Fruit fly (Drosophila melanogaster) whole organism, embryonic: ENCODE data around the gene shams.

Experiments used
- Bgb ChIP-seq: fragments of 200-800 bp; sonication (Bioruptor generic); IDR thresholded peaks from 2 replicates; pipeline ENCODE4 v1.3.6; 2022; ENCODE audit warnings: missing biosample characterization, missing genetic modification characterization; ENCODE audit not compliant: partially characterized antibody
- CG10431 ChIP-seq: fragments of 200-800 bp; sonication (Bioruptor generic); optimal IDR thresholded peaks from 3 replicates; lab custom pipeline; 2018; ENCODE audit warnings: missing biosample characterization, mild to moderate bottlenecking, missing genetic modification characterization
- CG10959 ChIP-seq: fragments of 200-800 bp; sonication (Bioruptor generic); IDR thresholded peaks from 2 replicates; pipeline ENCODE4 v1.3.6; 2022; ENCODE audit warnings: missing biosample characterization, missing genetic modification characterization
- CG11398 ChIP-seq: fragments of 200-800 bp; sonication (Bioruptor generic); optimal IDR thresholded peaks from 2 replicates; lab custom pipeline; 2016; ENCODE audit warnings: missing biosample characterization, missing genetic modification characterization
- CG14014 ChIP-seq: fragments of 200-800 bp; sonication (Bioruptor generic); IDR thresholded peaks from 2 replicates; pipeline ENCODE4 v1.3.6; 2022; ENCODE audit warnings: missing biosample characterization, missing genetic modification characterization
- CG14441 ChIP-seq: fragments of 200-800 bp; sonication (Bioruptor generic); IDR thresholded peaks from 2 replicates; pipeline ENCODE4 v1.3.6; 2022; ENCODE audit warnings: missing biosample characterization, missing genetic modification characterization
- CG14667 ChIP-seq: fragments of 200-800 bp; sonication (Bioruptor generic); IDR thresholded peaks from 2 replicates; pipeline ENCODE4 v1.3.6; 2022; ENCODE audit warnings: missing biosample characterization, missing genetic modification characterization
- CG15601 ChIP-seq: fragments of 200-800 bp; sonication (Bioruptor generic); optimal IDR thresholded peaks from 3 replicates; lab custom pipeline; 2019; ENCODE audit warnings: missing biosample characterization, mild to moderate bottlenecking, missing genetic modification characterization, moderate library complexity
- CG18011 ChIP-seq: fragments of 200-800 bp; sonication (Bioruptor generic); optimal IDR thresholded peaks from 2 replicates; lab custom pipeline; 2017; ENCODE audit warnings: missing biosample characterization, missing genetic modification characterization, mild to moderate bottlenecking, moderate library complexity, missing genotype
- CG18619 ChIP-seq: fragments of 200-800 bp; sonication (Bioruptor generic); optimal IDR thresholded peaks from 3 replicates; lab custom pipeline; 2017; ENCODE audit warnings: missing biosample characterization, mild to moderate bottlenecking, missing genetic modification characterization
- CG2120 ChIP-seq: fragments of 200-800 bp; sonication (Bioruptor generic); optimal IDR thresholded peaks from 3 replicates; lab custom pipeline; 2016; ENCODE audit warnings: missing biosample characterization, missing genetic modification characterization
- CG2678 ChIP-seq: fragments of 200-800 bp; sonication (Bioruptor generic); optimal IDR thresholded peaks from 3 replicates; lab custom pipeline; 2019; ENCODE audit warnings: missing biosample characterization, mild to moderate bottlenecking, missing genetic modification characterization, moderate library complexity
- CG2875 ChIP-seq: fragments of 200-800 bp; sonication (Bioruptor generic); optimal IDR thresholded peaks from 2 replicates; lab custom pipeline; 2017; ENCODE audit warnings: missing biosample characterization, mild to moderate bottlenecking, missing genetic modification characterization, missing genetic modification reagents
- CG32772 ChIP-seq: fragments of 200-800 bp; sonication (Bioruptor generic); IDR thresholded peaks from 2 replicates; pipeline ENCODE4 v1.3.6; 2022; ENCODE audit warnings: missing biosample characterization, missing genetic modification characterization
- CG3726 ChIP-seq: fragments of 200-800 bp; sonication (Bioruptor generic); IDR thresholded peaks from 3 replicates; pipeline ENCODE4, ENCODE4 v1.3.6; 2022; ENCODE audit warnings: missing biosample characterization, missing genetic modification characterization
- CG4328 ChIP-seq: fragments of 200-800 bp; sonication (Bioruptor generic); optimal IDR thresholded peaks from 3 replicates; lab custom pipeline; 2017; ENCODE audit warnings: missing biosample characterization, missing genetic modification reagents, missing genetic modification characterization
- CG8359 ChIP-seq: fragments of 200-800 bp; sonication (Bioruptor generic); optimal IDR thresholded peaks from 2 replicates; lab custom pipeline; 2017; ENCODE audit warnings: missing biosample characterization, mild to moderate bottlenecking, missing genetic modification characterization, borderline replicate concordance
- CG8388 ChIP-seq: fragments of 200-800 bp; sonication (Bioruptor generic); optimal IDR thresholded peaks from 2 replicates; lab custom pipeline; 2019; ENCODE audit warnings: missing biosample characterization, mild to moderate bottlenecking, missing genetic modification characterization, moderate library complexity
- CG8924 ChIP-seq: fragments of 200-800 bp; optimal IDR thresholded peaks from 3 replicates; lab custom pipeline; 2019; ENCODE audit warnings: missing biosample characterization, mild to moderate bottlenecking, missing genetic modification characterization, moderate library complexity
- CG8944 ChIP-seq: fragments of 200-800 bp; sonication (Bioruptor generic); optimal IDR thresholded peaks from 3 replicates; lab custom pipeline; 2016; ENCODE audit warnings: missing biosample characterization, missing genetic modification characterization
- CG9437 ChIP-seq: fragments of 200-800 bp; sonication (Bioruptor generic); optimal IDR thresholded peaks from 2 replicates; lab custom pipeline; 2018; ENCODE audit warnings: missing biosample characterization, mild to moderate bottlenecking, missing genetic modification characterization
- Dbx ChIP-seq: fragments of 200-800 bp; sonication (Bioruptor generic); IDR thresholded peaks from 3 replicates; pipeline ENCODE4 v1.3.6; 2022; ENCODE audit warnings: missing biosample characterization, missing genetic modification characterization
- E2f1 ChIP-seq: fragments of 200-800 bp; sonication (Bioruptor generic); IDR thresholded peaks from 2 replicates; pipeline ENCODE4 v1.3.6; 2022; ENCODE audit warnings: missing biosample characterization, missing genetic modification characterization
- Fer1 ChIP-seq: fragments of 200-800 bp; sonication (Bioruptor generic); optimal IDR thresholded peaks from 2 replicates; lab custom pipeline; 2017; ENCODE audit warnings: missing biosample characterization, mild to moderate bottlenecking, missing genetic modification characterization
- Hr51 ChIP-seq, 2 experiments: fragments of 200-800 bp; sonication (Bioruptor generic); optimal IDR thresholded peaks; 2 replicates in 1 of 2; 3 replicates in 1 of 2; lab custom pipeline; 2016 to 2018; ENCODE audit warnings: missing biosample characterization in 2 of 2, missing genetic modification characterization in 2 of 2, mild to moderate bottlenecking in 1 of 2, moderate library complexity in 1 of 2
- Meics ChIP-seq: fragments of 200-800 bp; sonication (Bioruptor generic); optimal IDR thresholded peaks from 2 replicates; lab custom pipeline; 2017; ENCODE audit warnings: missing biosample characterization, mild to moderate bottlenecking, missing genetic modification characterization
- Oaz ChIP-seq: fragments of 200-800 bp; sonication (Bioruptor generic); IDR thresholded peaks from 2 replicates; pipeline ENCODE4 v1.3.6; 2022; ENCODE audit warnings: missing biosample characterization, missing genetic modification characterization
- Oli ChIP-seq: fragments of 200-800 bp; sonication (Bioruptor generic); optimal IDR thresholded peaks from 2 replicates; lab custom pipeline; 2018; ENCODE audit warnings: missing biosample characterization, mild to moderate bottlenecking, missing genetic modification characterization, moderate library complexity
- Sry-δ ChIP-seq: fragments of 200-800 bp; sonication (Bioruptor generic); optimal IDR thresholded peaks from 2 replicates; lab custom pipeline; 2016; ENCODE audit warnings: missing biosample characterization, missing genetic modification characterization
- Xbp1 ChIP-seq: fragments of 200-800 bp; sonication (Bioruptor generic); optimal IDR thresholded peaks from 3 replicates; lab custom pipeline; 2016; ENCODE audit warnings: missing biosample characterization, mild to moderate bottlenecking, missing genetic modification characterization
- Xrp1 ChIP-seq: fragments of 200-800 bp; sonication (Bioruptor generic); IDR thresholded peaks from 2 replicates; pipeline ENCODE4 v1.3.6; 2022; ENCODE audit warnings: missing biosample characterization, missing genetic modification characterization
- al ChIP-seq: fragments of 200-800 bp; sonication (Bioruptor generic); IDR thresholded peaks from 2 replicates; pipeline ENCODE4 v1.3.6; 2022; ENCODE audit warnings: missing biosample characterization, missing genetic modification characterization
- amos ChIP-seq: fragments of 200-800 bp; sonication (Bioruptor generic); IDR thresholded peaks from 2 replicates; pipeline ENCODE4 v1.3.6; 2022; ENCODE audit warnings: missing biosample characterization, missing genetic modification characterization; ENCODE audit not compliant: partially characterized antibody
- ci ChIP-seq: fragments of 200-800 bp; sonication (Bioruptor generic); IDR thresholded peaks from 3 replicates; pipeline ENCODE4 v1.3.6; 2022; ENCODE audit warnings: missing biosample characterization, missing genetic modification characterization
- crol ChIP-seq: fragments of 200-800 bp; sonication (Bioruptor generic); IDR thresholded peaks from 2 replicates; pipeline ENCODE4 v1.3.6; 2022; ENCODE audit warnings: missing biosample characterization, missing genetic modification characterization
- emc ChIP-seq: fragments of 200-800 bp; sonication (Bioruptor generic); optimal IDR thresholded peaks from 2 replicates; lab custom pipeline; 2016; ENCODE audit warnings: missing biosample characterization, missing genetic modification characterization
- exex ChIP-seq: fragments of 200-800 bp; sonication (Bioruptor generic); optimal IDR thresholded peaks from 4 replicates; lab custom pipeline; 2018; ENCODE audit warnings: missing biosample characterization, mild to moderate bottlenecking, missing genetic modification characterization, moderate library complexity
- fd102C ChIP-seq: fragments of 200-800 bp; sonication (Bioruptor generic); optimal IDR thresholded peaks from 2 replicates; lab custom pipeline; 2018; ENCODE audit warnings: missing biosample characterization, mild to moderate bottlenecking, missing genetic modification characterization, moderate library complexity
- fu2 ChIP-seq: fragments of 200-800 bp; sonication (Bioruptor generic); optimal IDR thresholded peaks from 2 replicates; lab custom pipeline; 2016; ENCODE audit warnings: missing biosample characterization, missing genetic modification characterization
- gcm ChIP-seq: fragments of 200-800 bp; sonication (Bioruptor generic); optimal IDR thresholded peaks from 2 replicates; lab custom pipeline; 2019; ENCODE audit warnings: missing biosample characterization, mild to moderate bottlenecking, missing genetic modification characterization, moderate library complexity
- ham ChIP-seq: fragments of 200-800 bp; sonication (Bioruptor generic); IDR thresholded peaks from 2 replicates; pipeline ENCODE4 v1.3.6; 2022; ENCODE audit warnings: missing biosample characterization, missing genetic modification characterization
- lilli ChIP-seq: fragments of 200-800 bp; sonication (Bioruptor generic); optimal IDR thresholded peaks from 3 replicates; lab custom pipeline; 2016; ENCODE audit warnings: missing biosample characterization, missing genetic modification characterization
- lola ChIP-seq, 3 experiments: fragments of >200 bp in 2 of 3; fragments of 200-800 bp in 1 of 3; sonication (Bioruptor generic) in 1 of 3; optimal IDR thresholded peaks; 2 replicates each; lab custom pipeline; 2017 to 2019; ENCODE audit warnings: missing biosample characterization in 3 of 3, missing genetic modification characterization in 3 of 3, mild to moderate bottlenecking in 1 of 3, moderate library complexity in 1 of 3
- mirr ChIP-seq: fragments of 200-800 bp; sonication (Bioruptor generic); optimal IDR thresholded peaks from 3 replicates; lab custom pipeline; 2018; ENCODE audit warnings: missing biosample characterization, mild to moderate bottlenecking, missing genetic modification characterization
- phol ChIP-seq: fragments of 200-800 bp; sonication (Bioruptor generic); optimal IDR thresholded peaks from 3 replicates; lab custom pipeline; 2018; ENCODE audit warnings: missing biosample characterization, mild to moderate bottlenecking, missing genetic modification characterization, moderate library complexity
- slou ChIP-seq: fragments of 200-800 bp; sonication (Bioruptor generic); optimal IDR thresholded peaks from 3 replicates; lab custom pipeline; 2016; ENCODE audit warnings: missing biosample characterization, missing genetic modification characterization
- sna ChIP-seq: fragments of 200-800 bp; sonication (Bioruptor generic); IDR thresholded peaks from 2 replicates; pipeline ENCODE4 v1.3.6; 2022; ENCODE audit warnings: missing biosample characterization, missing genetic modification characterization; ENCODE audit not compliant: partially characterized antibody
- tin ChIP-seq: fragments of 200-800 bp; sonication (Bioruptor generic); optimal IDR thresholded peaks from 3 replicates; lab custom pipeline; 2016; ENCODE audit warnings: missing biosample characterization, missing genetic modification characterization

Gene shams

DNA sequence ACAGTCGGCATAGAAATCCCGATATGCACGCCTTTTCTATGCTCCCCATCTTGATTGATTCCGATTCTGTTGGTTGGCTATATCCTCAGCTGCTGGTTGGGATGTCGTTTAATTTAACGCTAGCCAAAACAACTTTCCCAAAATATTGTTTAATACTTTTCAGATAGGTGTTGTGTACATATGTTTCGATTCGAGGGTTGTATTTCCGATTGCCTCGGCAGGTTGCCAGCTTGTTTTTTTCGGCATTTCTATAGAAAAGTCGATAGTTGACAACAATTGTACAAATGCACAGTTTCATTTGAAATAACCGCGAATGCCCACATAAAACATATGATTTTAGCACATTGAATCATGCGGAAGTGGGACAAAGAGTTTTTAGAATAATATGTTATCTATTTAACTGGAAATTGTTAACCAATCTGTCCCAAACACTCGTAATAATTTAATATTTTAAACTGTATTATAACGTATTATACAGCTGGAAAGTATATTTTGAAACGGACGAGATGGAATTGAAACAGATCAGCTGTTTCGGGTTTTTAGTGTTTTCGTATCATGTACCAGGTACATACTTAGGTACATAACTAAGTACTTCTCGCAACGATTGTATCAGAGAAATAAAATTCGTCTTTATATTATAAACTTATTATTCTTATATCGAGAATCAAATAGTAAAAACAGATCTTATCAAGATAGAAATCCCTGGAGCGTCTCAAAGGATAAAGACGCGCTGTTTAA is 19.8 kb downstream of the shams start, which contains the start of gene CG31109 (continued):
- peak in 1 of 3 experiments; percentile 5 for TF ChIP-seq lola (GFP tag; optimal IDR thresholded peaks at IDR 0.05; lab: Kevin White, UChicago)
- no peak for TF ChIP-seq al
- TF ChIP-seq Oaz (GFP tag; lab: Robert Waterston, UW): no peak
- no peak for TF ChIP-seq ham
- no peak for TF ChIP-seq slou (GFP tag; lab: Kevin White, UChicago)
- TF ChIP-seq CG4328 (GFP tag; lab: Kevin White, UChicago): peak; percentile 11
- no peak for TF ChIP-seq CG11398 (GFP tag; lab: Kevin White, UChicago)
- TF ChIP-seq CG14441: 0 out of 2 replicates have a peak, but pooled peaks have one; percentile 17
- TF ChIP-seq CG2678 (tag; lab: Kevin White, UChicago): peak; percentile 24
- TF ChIP-seq CG14667 (GFP tag; lab: Robert Waterston, UW): no peak
- no peak for TF ChIP-seq crol (GFP tag; lab: Robert Waterston, UW)
- TF ChIP-seq Bgb (GFP tag; lab: Robert Waterston, UW): peak; percentile 59
- TF ChIP-seq CG9437 (GFP tag; lab: Kevin White, UChicago): no peak
- no peak for TF ChIP-seq CG10431 (GFP tag; lab: Kevin White, UChicago)
- TF ChIP-seq Sry-δ (GFP tag; lab: Kevin White, UChicago): peak; percentile 69
- TF ChIP-seq emc: no peak
- TF ChIP-seq CG2120 (GFP tag; lab: Kevin White, UChicago): peak; percentile 64
- peak; percentile 7 for TF ChIP-seq Fer1 (GFP tag; lab: Kevin White, UChicago)
- TF ChIP-seq Dbx (GFP tag; lab: Robert Waterston, UW): 0 out of 3 replicates have a peak, but pooled peaks have one; percentile 42
- TF ChIP-seq CG18619 (GFP tag; lab: Kevin White, UChicago): no peak
- TF ChIP-seq Meics (GFP tag; lab: Kevin White, UChicago): peak; percentile 20
- TF ChIP-seq CG8924: peak; percentile 67
- no peak for TF ChIP-seq CG2875
- TF ChIP-seq sna (GFP tag; lab: Robert Waterston, UW): peak; percentile 39; the same call in 1 of the 2 replicates
- TF ChIP-seq Xrp1 (GFP tag; lab: Robert Waterston, UW): 0 out of 2 replicates have a peak, but pooled peaks have one; percentile 8
- TF ChIP-seq CG18011: peak; percentile 8
- no peak for TF ChIP-seq CG10959 (GFP tag; lab: Robert Waterston, UW)
- no peak for TF ChIP-seq E2f1 (GFP tag; lab: Robert Waterston, UW)
- no peak for TF ChIP-seq CG32772
- peak; percentile 26; the same call in 1 of the 3 replicates for TF ChIP-seq ci (GFP tag; lab: Robert Waterston, UW)
- TF ChIP-seq gcm (GFP tag; lab: Kevin White, UChicago): no peak
- TF ChIP-seq lilli (GFP tag; lab: Kevin White, UChicago): peak; percentile 60
- TF ChIP-seq amos (GFP tag; lab: Robert Waterston, UW): peak; percentile 63; the same call in 1 of the 2 replicates
- TF ChIP-seq CG8388 (GFP tag; lab: Kevin White, UChicago): peak; percentile 5
- TF ChIP-seq CG15601 (tag; lab: Kevin White, UChicago): peak; percentile 36
- peak; percentile 37; the same call in 1 of the 2 replicates for TF ChIP-seq CG14014 (GFP tag; lab: Robert Waterston, UW)
- TF ChIP-seq tin (GFP tag; lab: Kevin White, UChicago): peak; percentile 35
- no peak for TF ChIP-seq CG8359 (GFP tag; lab: Kevin White, UChicago)
- TF ChIP-seq phol (tag; lab: Kevin White, UChicago): peak; percentile 40
- TF ChIP-seq mirr (GFP tag; lab: Kevin White, UChicago): peak; percentile 54
- peak; percentile 20 for TF ChIP-seq Xbp1
- TF ChIP-seq Oli (tag; lab: Kevin White, UChicago): no peak
- peak; percentile 22 for TF ChIP-seq CG8944 (GFP tag; lab: Kevin White, UChicago)
- TF ChIP-seq exex (tag; lab: Kevin White, UChicago): no peak
- no peak for TF ChIP-seq CG3726 (GFP tag; lab: Robert Waterston, UW)
- no peak for TF ChIP-seq fu2 (GFP tag; lab: Kevin White, UChicago)
- no peak for TF ChIP-seq Hr51 (GFP tag; optimal IDR thresholded peaks at IDR 0.05; lab: Kevin White, UChicago)
- TF ChIP-seq fd102C (GFP tag; lab: Kevin White, UChicago): no peak
